Worm (Caenorhabditis elegans): ENCODE results near the gene K07B1.4.

- TF ChIP-seq lin-13 (tag; optimal IDR thresholded peaks at IDR 0.05) = no peak
- TF ChIP-seq pha-4 (tag; optimal IDR thresholded peaks at IDR 0.05) = no peak
- TF ChIP-seq unc-39 (tag; optimal IDR thresholded peaks at IDR 0.05) = no peak
- no peak for TF ChIP-seq ceh-83 (GFP tag; optimal IDR thresholded peaks at IDR 0.05)
- TF ChIP-seq unc-62 (GFP tag; optimal IDR thresholded peaks at IDR 0.05) = no peak
- TF ChIP-seq snpc-4 (tag; optimal IDR thresholded peaks at IDR 0.05) = no peak
- TF ChIP-seq nhr-237 (tag; optimal IDR thresholded peaks at IDR 0.05) = no peak
- no peak for TF ChIP-seq hlh-1 (tag; optimal IDR thresholded peaks at IDR 0.05)
- TF ChIP-seq lsy-2 (tag; optimal IDR thresholded peaks at IDR 0.05) = no peak
- TF ChIP-seq mep-1 (tag; optimal IDR thresholded peaks at IDR 0.05) = no peak
- TF ChIP-seq sem-2 (GFP tag; optimal IDR thresholded peaks at IDR 0.05) = no peak
Observed at ce11 chrV:9303026-9303425, 25.7 kb upstream of the K07B1.4 start, which contains the start of gene nhr-39.
